Worm (Caenorhabditis elegans) whole organism, midembryonic: ENCODE results near the gene cki-2.

Experiments
- T22C8.4 ChIP-seq: fragments of 200-800 bp; sonication (Bioruptor generic); IDR thresholded peaks from 2 replicates; pipeline ENCODE4 v1.3.6; 2022; ENCODE audit warnings: missing genetic modification characterization, missing compliant biosample characterization
- flt-1 ChIP-seq: fragments of 200-800 bp; sonication (Bioruptor generic); IDR thresholded peaks from 2 replicates; pipeline ENCODE4 v1.3.6; 2022; ENCODE audit warnings: missing genetic modification characterization, missing compliant biosample characterization
- med-1 ChIP-seq: sonication (generic microtip); optimal IDR thresholded peaks from 2 replicates; lab custom pipeline; 2017; ENCODE audit warnings: missing genetic modification characterization, mild to moderate bottlenecking, missing compliant biosample characterization, antibody characterized with exemption, missing genetic modification reagents; ENCODE audit not compliant: insufficient read depth
- ref-1 ChIP-seq: fragments of 200-800 bp; sonication (Bioruptor generic); conservative IDR thresholded peaks from 2 replicates; pipeline ENCODE4 v1.3.6; 2022; ENCODE audit warnings: missing genetic modification reagents, missing genetic modification characterization, missing compliant biosample characterization
- ztf-23 ChIP-seq: fragments of 200-800 bp; sonication (Bioruptor generic); IDR thresholded peaks from 2 replicates; pipeline ENCODE4 v1.3.6; 2022; ENCODE audit warnings: missing genetic modification reagents, missing genetic modification characterization, missing compliant biosample characterization

DNA sequence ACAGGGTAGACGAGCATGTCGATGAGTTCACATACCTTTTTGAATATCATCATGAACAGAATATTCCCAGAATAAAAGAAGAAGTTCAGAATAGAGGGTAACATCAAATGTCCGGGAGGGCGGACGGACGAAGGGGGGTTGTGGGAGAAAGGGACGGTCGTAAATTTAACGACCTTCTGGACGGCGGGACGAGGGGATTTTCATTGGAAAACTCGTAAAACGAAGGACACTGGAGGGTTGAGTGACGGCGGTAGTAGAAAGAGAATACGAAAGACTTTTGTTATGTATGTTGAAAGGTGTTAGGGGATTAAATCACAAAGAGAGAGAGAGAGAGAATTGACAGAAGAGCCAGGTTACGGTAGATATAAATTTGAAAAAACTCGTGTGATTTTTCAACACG lies 34.3 kb downstream of the cki-2 start:
- TF ChIP-seq ref-1 (GFP tag; lab: Robert Waterston, UW): no peak
- no peak for TF ChIP-seq med-1 (GFP tag; lab: Kevin White, UChicago)
- TF ChIP-seq flt-1: no peak
- no peak for TF ChIP-seq T22C8.4
- TF ChIP-seq ztf-23 (GFP tag; lab: Robert Waterston, UW): no peak
